Worm (Caenorhabditis elegans): ENCODE measurements around the gene C25E10.13.

- TF ChIP-seq rcor-1 (GFP tag; IDR thresholded peaks at IDR 0.05) (no peak), pha-4 (tag; optimal IDR thresholded peaks at IDR 0.05) (no peak), F37B4.10 (GFP tag; IDR thresholded peaks at IDR 0.05) (no peak), hlh-26 (GFP tag; conservative IDR thresholded peaks at IDR 0.05) (no peak), B0336.3 (GFP tag; IDR thresholded peaks at IDR 0.05) (no peak), snpc-1.3 (tag; optimal IDR thresholded peaks at IDR 0.05; ENCODE audit: insufficient read depth) (no peak), madf-10 (tag; optimal IDR thresholded peaks at IDR 0.05) (no peak)
Measured at ce11 chrV:9108219-9108618, 48.7 kb downstream of the C25E10.13 start, which contains the start of gene F21C10.18.
